Fruit fly (Drosophila melanogaster): Measurements from ENCODE around the gene CG4080.
A peak's percentile ranks its signal among the peaks of the same experiment; 100 is the strongest.

The CG4080 gene

DNA sequence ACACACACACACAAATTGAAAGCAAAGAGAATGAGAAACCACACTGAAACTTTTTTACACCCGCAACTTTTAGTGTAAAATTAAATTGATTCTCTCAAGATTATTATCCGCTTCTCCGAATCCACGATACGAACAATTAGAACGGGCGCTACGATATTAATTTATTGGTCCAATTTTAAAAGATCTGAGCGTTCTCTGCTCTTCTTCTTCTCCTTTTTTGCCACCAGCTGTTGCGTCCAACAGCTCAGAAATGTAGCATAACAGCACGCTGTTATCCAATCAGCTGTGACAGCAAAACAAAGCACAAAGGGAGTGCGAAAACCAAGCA, 40.4 kb downstream of the CG4080 start, which contains the start of the genes UGP and Svip:
TSS of gene UGP (minus strand) at position 223 of the 328 bp plus-strand sequence.
TSS of gene Svip (plus strand) at position 287 of the 328 bp plus-strand sequence.
- TF ChIP-seq lilli (GFP tag; optimal IDR thresholded peaks at IDR 0.05) (peak; percentile 3), stwl (tag; optimal IDR thresholded peaks at IDR 0.05) (peak; percentile 16), exex (tag; optimal IDR thresholded peaks at IDR 0.05) (peak; percentile 13), sna (GFP tag; IDR thresholded peaks at IDR 0.05; ENCODE audit: partially characterized antibody) (0 out of 2 replicates have a peak, but pooled peaks have one; percentile 20), sug (tag; optimal IDR thresholded peaks at IDR 0.05) (peak; percentile 3), scrt (GFP tag; optimal IDR thresholded peaks at IDR 0.05) (peak; percentile 52), CG15514 (GFP tag; optimal IDR thresholded peaks at IDR 0.05) (peak; percentile 39), CG4617 (GFP tag; optimal IDR thresholded peaks at IDR 0.05; ENCODE audit: borderline replicate concordance) (peak; percentile 52), Hr51 (GFP tag; optimal IDR thresholded peaks at IDR 0.05) (peak in 1 of 2 experiments; percentile 9), Dll (GFP tag; IDR thresholded peaks at IDR 0.05; ENCODE audit: partially characterized antibody) (peak; percentile 28; the same call in 1 of the 4 replicates), CG8290 (GFP tag; optimal IDR thresholded peaks at IDR 0.05) (no peak), CG8290 (tag; optimal IDR thresholded peaks at IDR 0.05) (peak in 1 of 2 experiments; percentile 21), cg (GFP tag; optimal IDR thresholded peaks at IDR 0.05) (peak; percentile 70), usp (GFP tag; optimal IDR thresholded peaks at IDR 0.05) (no peak), CG8924 (tag; optimal IDR thresholded peaks at IDR 0.05) (peak; percentile 44), CG7357 (GFP tag; IDR thresholded peaks at IDR 0.05) (no peak), CG7963 (GFP tag; IDR thresholded peaks at IDR 0.05; ENCODE audit: partially characterized antibody) (no peak), Trl (optimal IDR thresholded peaks at IDR 0.05) (peak in 1 of 2 experiments; percentile 21), Trl (GFP tag; optimal IDR thresholded peaks at IDR 0.05) (no peak), ken (GFP tag; IDR thresholded peaks at IDR 0.05) (no peak), CG9215 (GFP tag; IDR thresholded peaks at IDR 0.05) (no peak), MBD-R2 (GFP tag; IDR thresholded peaks at IDR 0.05) (peak; percentile 51; the same call in 1 of the 2 replicates), CG4282 (GFP tag; optimal IDR thresholded peaks at IDR 0.05) (peak; percentile 27), CG3281 (GFP tag; optimal IDR thresholded peaks at IDR 0.05) (no peak), pzg (GFP tag; optimal IDR thresholded peaks at IDR 0.05) (peak; percentile 51), disco-r (GFP tag; optimal IDR thresholded peaks at IDR 0.05) (no peak), CG12659 (GFP tag; optimal IDR thresholded peaks at IDR 0.05) (peak; percentile 17), CG34224 (GFP tag; IDR thresholded peaks at IDR 0.05; ENCODE audit: partially characterized antibody) (0 out of 3 replicates have a peak, but pooled peaks have one; percentile 15), CG17385 (GFP tag; optimal IDR thresholded peaks at IDR 0.05) (peak; percentile 97), z (GFP tag; IDR thresholded peaks at IDR 0.05) (no peak), Dp (GFP tag; optimal IDR thresholded peaks at IDR 0.05) (peak; percentile 21), chinmo (GFP tag; IDR thresholded peaks at IDR 0.05; ENCODE audit: partially characterized antibody) (0 out of 4 replicates have a peak, but pooled peaks have one; percentile 57), crp (GFP tag; optimal IDR thresholded peaks at IDR 0.05) (peak; percentile 77 to 95), chn (GFP tag; optimal IDR thresholded peaks at IDR 0.05) (no peak), CG9817 (tag; optimal IDR thresholded peaks at IDR 0.05) (no peak), CG13296 (GFP tag; optimal IDR thresholded peaks at IDR 0.05) (peak; percentile 4), slbo (GFP tag; IDR thresholded peaks at IDR 0.05) (peak; percentile 24; the same call in 1 of the 2 replicates), CG1603 (tag; optimal IDR thresholded peaks at IDR 0.05) (peak; percentile 41), CG34422 (GFP tag; IDR thresholded peaks at IDR 0.05) (peak; percentile 48; the same call in 1 of the 3 replicates), stc (GFP tag; IDR thresholded peaks at IDR 0.05) (peak; percentile 40; the same call in 1 of the 2 replicates), ato (GFP tag; IDR thresholded peaks at IDR 0.05; ENCODE audit: partially characterized antibody) (no peak), BEAF-32 (GFP tag; optimal IDR thresholded peaks at IDR 0.05) (peak; percentile 15), gsb-n (tag; optimal IDR thresholded peaks at IDR 0.05) (peak; percentile 45), row (GFP tag; IDR thresholded peaks at IDR 0.05) (peak; percentile 37; the same call in 2 of the 3 replicates), CG12391 (tag; optimal IDR thresholded peaks at IDR 0.05) (peak; percentile 24), en (GFP tag; optimal IDR thresholded peaks at IDR 0.05) (no peak), CG10267 (tag; optimal IDR thresholded peaks at IDR 0.05) (peak; percentile 24), CG11560 (tag; IDR thresholded peaks at IDR 0.05) (no peak), CG2120 (GFP tag; optimal IDR thresholded peaks at IDR 0.05) (no peak), NfI (GFP tag; optimal IDR thresholded peaks at IDR 0.05) (peak; percentile 11)

Data from whole organism, embryonic.